Fruit fly (Drosophila melanogaster) whole organism, embryonic: ENCODE measurements around the gene CG32437.
A peak's percentile ranks its signal among the peaks of the same experiment; 100 is the strongest.

Source experiments
- Asciz ChIP-seq: fragments of 200-800 bp; sonication (Bioruptor generic); optimal IDR thresholded peaks from 2 replicates; lab custom pipeline; 2017; ENCODE audit warnings: missing biosample characterization, mild to moderate bottlenecking, missing genetic modification characterization, missing genetic modification reagents
- B-H2 ChIP-seq: fragments of 200-800 bp; sonication (Bioruptor generic); optimal IDR thresholded peaks from 2 replicates; lab custom pipeline; 2018; ENCODE audit warnings: missing biosample characterization, mild to moderate bottlenecking, missing genetic modification characterization
- CG11696 ChIP-seq: fragments of 200-800 bp; sonication (Bioruptor generic); IDR thresholded peaks from 2 replicates; pipeline ENCODE4 v1.3.6; 2022; ENCODE audit warnings: missing biosample characterization, missing genetic modification characterization
- CG12104 ChIP-seq: fragments of 200-800 bp; sonication (Bioruptor generic); optimal IDR thresholded peaks from 3 replicates; lab custom pipeline; 2016; ENCODE audit warnings: missing biosample characterization, missing genetic modification characterization
- CG12769 ChIP-seq: fragments of 200-800 bp; sonication (Bioruptor generic); optimal IDR thresholded peaks from 2 replicates; lab custom pipeline; 2019; ENCODE audit warnings: missing biosample characterization, mild to moderate bottlenecking, missing genetic modification characterization, moderate library complexity
- CG13296 ChIP-seq: fragments of 200-800 bp; sonication (Bioruptor generic); optimal IDR thresholded peaks from 3 replicates; lab custom pipeline; 2018; ENCODE audit warnings: missing biosample characterization, mild to moderate bottlenecking, missing genetic modification characterization
- CG14667 ChIP-seq: fragments of 200-800 bp; sonication (Bioruptor generic); IDR thresholded peaks from 2 replicates; pipeline ENCODE4 v1.3.6; 2022; ENCODE audit warnings: missing biosample characterization, missing genetic modification characterization
- CG16863 ChIP-seq: fragments of 200-800 bp; sonication (Bioruptor generic); optimal IDR thresholded peaks from 3 replicates; lab custom pipeline; 2016; ENCODE audit warnings: missing biosample characterization, missing genetic modification characterization
- CG17568 ChIP-seq: fragments of 200-800 bp; sonication (Bioruptor generic); optimal IDR thresholded peaks from 2 replicates; lab custom pipeline; 2018; ENCODE audit warnings: missing biosample characterization, mild to moderate bottlenecking, missing genetic modification characterization, moderate library complexity
- CG17802 ChIP-seq: fragments of 200-800 bp; sonication (Bioruptor generic); optimal IDR thresholded peaks from 2 replicates; lab custom pipeline; 2018; ENCODE audit warnings: missing biosample characterization, mild to moderate bottlenecking, missing genetic modification characterization, moderate library complexity
- CG18476 ChIP-seq: fragments of 200-800 bp; sonication (Bioruptor generic); optimal IDR thresholded peaks from 2 replicates; lab custom pipeline; 2016; ENCODE audit warnings: missing biosample characterization, mild to moderate bottlenecking, missing genetic modification characterization
- CG30020 ChIP-seq: fragments of 200-800 bp; optimal IDR thresholded peaks from 2 replicates; lab custom pipeline; 2019; ENCODE audit warnings: missing biosample characterization, mild to moderate bottlenecking, missing genetic modification characterization, moderate library complexity
- CG30403 ChIP-seq: fragments of 200-800 bp; sonication (Bioruptor generic); optimal IDR thresholded peaks from 3 replicates; lab custom pipeline; 2016; ENCODE audit warnings: missing biosample characterization, missing genetic modification characterization
- CG32772 ChIP-seq: fragments of 200-800 bp; sonication (Bioruptor generic); IDR thresholded peaks from 2 replicates; pipeline ENCODE4 v1.3.6; 2022; ENCODE audit warnings: missing biosample characterization, missing genetic modification characterization
- CG4328 ChIP-seq: fragments of 200-800 bp; sonication (Bioruptor generic); optimal IDR thresholded peaks from 3 replicates; lab custom pipeline; 2017; ENCODE audit warnings: missing biosample characterization, missing genetic modification reagents, missing genetic modification characterization
- CG4404 ChIP-seq: fragments of 200-800 bp; sonication (Bioruptor generic); IDR thresholded peaks from 2 replicates; pipeline ENCODE4 v1.3.6; 2022; ENCODE audit warnings: missing biosample characterization, missing genetic modification characterization
- CG4617 ChIP-seq: fragments of 200-800 bp; sonication (Bioruptor generic); optimal IDR thresholded peaks from 3 replicates; lab custom pipeline; 2016; ENCODE audit warnings: missing biosample characterization, missing genetic modification characterization, borderline replicate concordance
- CG4707 ChIP-seq: fragments of 200-800 bp; sonication (Bioruptor generic); optimal IDR thresholded peaks from 2 replicates; lab custom pipeline; 2018; ENCODE audit warnings: missing biosample characterization, mild to moderate bottlenecking, missing genetic modification characterization, moderate library complexity
- CG6175 ChIP-seq: fragments of 200-800 bp; sonication (Bioruptor generic); IDR thresholded peaks from 3 replicates; pipeline ENCODE4 v1.3.6; 2022; ENCODE audit warnings: missing biosample characterization, missing genetic modification characterization
- CG6791 ChIP-seq: fragments of 200-800 bp; sonication (Bioruptor generic); IDR thresholded peaks from 3 replicates; pipeline ENCODE4 v1.3.6; 2022; ENCODE audit warnings: missing biosample characterization, missing genetic modification characterization; ENCODE audit not compliant: partially characterized antibody
- CG7271 ChIP-seq: fragments of 200-800 bp; sonication (Bioruptor generic); optimal IDR thresholded peaks from 2 replicates; lab custom pipeline; 2018; ENCODE audit warnings: missing biosample characterization, mild to moderate bottlenecking, missing genetic modification characterization, moderate library complexity
- CG8924 ChIP-seq: fragments of 200-800 bp; optimal IDR thresholded peaks from 3 replicates; lab custom pipeline; 2019; ENCODE audit warnings: missing biosample characterization, mild to moderate bottlenecking, missing genetic modification characterization, moderate library complexity
- CG9797 ChIP-seq: fragments of 200-800 bp; sonication (Bioruptor generic); optimal IDR thresholded peaks from 3 replicates; lab custom pipeline; 2018; ENCODE audit warnings: missing biosample characterization, mild to moderate bottlenecking, missing genetic modification characterization
- Doc2 ChIP-seq: fragments of 200-800 bp; sonication (Bioruptor generic); IDR thresholded peaks from 2 replicates; pipeline ENCODE4 v1.3.6; 2022; ENCODE audit warnings: missing biosample characterization, missing genetic modification characterization
- HLH54F ChIP-seq: fragments of 200-800 bp; sonication (Bioruptor generic); optimal IDR thresholded peaks from 3 replicates; lab custom pipeline; 2016; ENCODE audit warnings: missing biosample characterization, missing genetic modification characterization
- NFAT ChIP-seq: fragments of 200-800 bp; sonication (Bioruptor generic); IDR thresholded peaks from 2 replicates; pipeline ENCODE4 v1.3.6; 2022; ENCODE audit warnings: missing biosample characterization, missing genetic modification characterization
- Oaz ChIP-seq: fragments of 200-800 bp; sonication (Bioruptor generic); IDR thresholded peaks from 2 replicates; pipeline ENCODE4 v1.3.6; 2022; ENCODE audit warnings: missing biosample characterization, missing genetic modification characterization
- Oli ChIP-seq: fragments of 200-800 bp; sonication (Bioruptor generic); optimal IDR thresholded peaks from 2 replicates; lab custom pipeline; 2018; ENCODE audit warnings: missing biosample characterization, mild to moderate bottlenecking, missing genetic modification characterization, moderate library complexity
- Opbp ChIP-seq: fragments of 200-800 bp; sonication (Bioruptor generic); IDR thresholded peaks from 3 replicates; pipeline ENCODE4 v1.3.6; 2022; ENCODE audit warnings: missing biosample characterization, missing genetic modification characterization; ENCODE audit not compliant: partially characterized antibody
- Sin3A ChIP-seq: fragments of >200 bp; optimal IDR thresholded peaks from 2 replicates; lab custom pipeline; 2018
- Ssrp ChIP-seq: fragments of 200-800 bp; sonication (Bioruptor generic); optimal IDR thresholded peaks from 2 replicates; lab custom pipeline; 2018; ENCODE audit warnings: missing biosample characterization, mild to moderate bottlenecking, missing genetic modification characterization, moderate library complexity
- Stat92E ChIP-seq, 3 experiments: fragments of >200 bp in 2 of 3; fragments of 200-800 bp in 1 of 3; sonication (Bioruptor generic) in 1 of 3; optimal IDR thresholded peaks; 2 replicates each; lab custom pipeline; 2017 to 2019; ENCODE audit warnings: missing biosample characterization in 3 of 3, missing genetic modification characterization in 3 of 3, mild to moderate bottlenecking in 1 of 3, moderate library complexity in 1 of 3
- ara ChIP-seq: fragments of 200-800 bp; sonication (Bioruptor generic); IDR thresholded peaks from 2 replicates; pipeline ENCODE4 v1.3.6; 2022; ENCODE audit warnings: missing biosample characterization, missing genetic modification characterization
- br ChIP-seq: fragments of >200 bp; optimal IDR thresholded peaks from 2 replicates; lab custom pipeline; 2017
- cg ChIP-seq: fragments of 200-800 bp; sonication (Bioruptor generic); optimal IDR thresholded peaks from 3 replicates; lab custom pipeline; 2019; ENCODE audit warnings: missing biosample characterization, mild to moderate bottlenecking, missing genetic modification characterization, moderate library complexity
- dimm ChIP-seq: fragments of 200-800 bp; sonication (Bioruptor generic); IDR thresholded peaks from 2 replicates; pipeline ENCODE4 v1.3.6; 2022; ENCODE audit warnings: missing biosample characterization, missing genetic modification characterization
- disco-r ChIP-seq: fragments of 200-800 bp; sonication (Bioruptor generic); optimal IDR thresholded peaks from 2 replicates; lab custom pipeline; 2016; ENCODE audit warnings: missing biosample characterization, missing genetic modification characterization
- dysf ChIP-seq: fragments of 200-800 bp; sonication (Bioruptor generic); IDR thresholded peaks from 3 replicates; pipeline ENCODE4 v1.3.6; 2022; ENCODE audit warnings: missing biosample characterization, missing genetic modification characterization
- esg ChIP-seq: fragments of 200-800 bp; sonication (Bioruptor generic); conservative IDR thresholded peaks from 2 replicates; pipeline ENCODE4 v1.3.6; 2022; ENCODE audit warnings: missing biosample characterization, missing genetic modification characterization
- fru ChIP-seq: fragments of >200 bp; optimal IDR thresholded peaks from 2 replicates; lab custom pipeline; 2017
- gfzf ChIP-seq: fragments of 200-800 bp; sonication (Bioruptor generic); optimal IDR thresholded peaks from 2 replicates; lab custom pipeline; 2016; ENCODE audit warnings: missing biosample characterization, mild to moderate bottlenecking, missing genetic modification characterization, moderate library complexity
- ham ChIP-seq: fragments of 200-800 bp; sonication (Bioruptor generic); IDR thresholded peaks from 2 replicates; pipeline ENCODE4 v1.3.6; 2022; ENCODE audit warnings: missing biosample characterization, missing genetic modification characterization
- mirr ChIP-seq: fragments of 200-800 bp; sonication (Bioruptor generic); optimal IDR thresholded peaks from 3 replicates; lab custom pipeline; 2018; ENCODE audit warnings: missing biosample characterization, mild to moderate bottlenecking, missing genetic modification characterization
- mld ChIP-seq: fragments of 200-800 bp; sonication (Bioruptor generic); IDR thresholded peaks from 3 replicates; pipeline ENCODE4 v1.3.6; 2022; ENCODE audit warnings: missing biosample characterization, missing genetic modification characterization; ENCODE audit not compliant: partially characterized antibody
- p53 ChIP-seq: fragments of 200-800 bp; sonication (Bioruptor generic); optimal IDR thresholded peaks from 2 replicates; lab custom pipeline; 2016; ENCODE audit warnings: missing biosample characterization, missing genetic modification characterization
- psq ChIP-seq: fragments of 200-800 bp; sonication (Bioruptor generic); optimal IDR thresholded peaks from 2 replicates; lab custom pipeline; 2017; ENCODE audit warnings: missing biosample characterization, missing genetic modification characterization
- ranshi ChIP-seq: fragments of 200-800 bp; sonication (Bioruptor generic); IDR thresholded peaks from 2 replicates; pipeline ENCODE4 v1.3.6; 2022; ENCODE audit warnings: missing biosample characterization, missing genetic modification characterization
- sd ChIP-seq: fragments of 200-800 bp; sonication (Bioruptor generic); optimal IDR thresholded peaks from 3 replicates; lab custom pipeline; 2018; ENCODE audit warnings: missing biosample characterization, mild to moderate bottlenecking, missing genetic modification characterization, moderate library complexity
- vfl ChIP-seq: fragments of 200-800 bp; sonication (Bioruptor generic); optimal IDR thresholded peaks from 2 replicates; lab custom pipeline; 2016; ENCODE audit warnings: missing biosample characterization, missing genetic modification characterization
- wdn ChIP-seq: fragments of 200-800 bp; sonication (Bioruptor generic); IDR thresholded peaks from 2 replicates; pipeline ENCODE4 v1.3.6; 2022; ENCODE audit warnings: missing biosample characterization, missing genetic modification characterization

The CG32437 gene

dm6 chr3L:21317416-21318259, 39.8 kb upstream of the CG32437 start, which contains the start of gene Pc (continued):
- TF ChIP-seq Oli (tag; lab: Kevin White, UChicago) (no peak), CG14667 (no peak), CG13296 (GFP tag; lab: Kevin White, UChicago) (no peak), mirr (GFP tag; lab: Kevin White, UChicago) (no peak), ham (GFP tag; lab: Robert Waterston, UW) (no peak), CG16863 (GFP tag; lab: Kevin White, UChicago) (no peak), CG17802 (tag; lab: Kevin White, UChicago) (peak; percentile 8), CG12769 (tag; lab: Kevin White, UChicago) (peak; percentile 35), CG30403 (GFP tag; lab: Kevin White, UChicago) (no peak), CG4328 (GFP tag; lab: Kevin White, UChicago) (no peak), br (lab: Kevin White, UChicago) (no peak), Asciz (GFP tag; lab: Kevin White, UChicago) (no peak), sd (no peak), CG11696 (no peak), Opbp (GFP tag; lab: Robert Waterston, UW) (peak; percentile 86), CG30020 (tag; lab: Kevin White, UChicago) (peak; percentile 82), Sin3A (lab: Kevin White, UChicago) (peak; percentile 65), Ssrp (peak; percentile 13), NFAT (GFP tag; lab: Robert Waterston, UW) (no peak), gfzf (GFP tag; lab: Kevin White, UChicago) (peak; percentile 86), psq (GFP tag; lab: Kevin White, UChicago) (no peak), esg (GFP tag; lab: Robert Waterston, UW) (no peak), CG6175 (GFP tag; lab: Robert Waterston, UW) (no peak), CG4707 (GFP tag; lab: Kevin White, UChicago) (no peak), cg (GFP tag; lab: Kevin White, UChicago) (peak; percentile 93), Stat92E (GFP tag; optimal IDR thresholded peaks at IDR 0.05; lab: Kevin White, UChicago) (no peak), CG17568 (GFP tag; lab: Kevin White, UChicago) (no peak), vfl (GFP tag; lab: Kevin White, UChicago) (no peak), ara (GFP tag; lab: Robert Waterston, UW) (no peak), CG18476 (GFP tag; lab: Kevin White, UChicago) (no peak), CG8924 (tag; lab: Kevin White, UChicago) (peak; percentile 18), CG7271 (tag; lab: Kevin White, UChicago) (no peak), Oaz (GFP tag; lab: Robert Waterston, UW) (no peak), dysf (GFP tag; lab: Robert Waterston, UW) (no peak), CG6791 (GFP tag; lab: Robert Waterston, UW) (peak; percentile 90), HLH54F (no peak), CG4404 (GFP tag; lab: Robert Waterston, UW) (no peak), CG32772 (no peak), CG9797 (GFP tag; lab: Kevin White, UChicago) (peak; percentile 88), B-H2 (GFP tag; lab: Kevin White, UChicago) (peak; percentile 22), CG4617 (GFP tag; lab: Kevin White, UChicago) (peak; percentile 89), p53 (GFP tag; lab: Kevin White, UChicago) (peak; percentile 59), fru (lab: Kevin White, UChicago) (no peak), ranshi (GFP tag; lab: Robert Waterston, UW) (no peak), CG12104 (no peak), dimm (GFP tag; lab: Robert Waterston, UW) (no peak), wdn (GFP tag; lab: Robert Waterston, UW) (peak; percentile 26; the same call in 1 of the 2 replicates), Doc2 (GFP tag; lab: Robert Waterston, UW) (no peak), mld (GFP tag; lab: Robert Waterston, UW) (peak; percentile 65; the same call in 1 of the 3 replicates), disco-r (GFP tag; lab: Kevin White, UChicago) (no peak)
